Fruit fly (Drosophila melanogaster): ENCODE results near the gene tna.

dm6 chr3L:10829160-10829559, 6.2 kb upstream of the tna start:
- TF ChIP-seq dmrt93B (GFP tag; optimal IDR thresholded peaks at IDR 0.05) (no peak), h (GFP tag; optimal IDR thresholded peaks at IDR 0.05) (no peak), CG32264 (GFP tag; optimal IDR thresholded peaks at IDR 0.05) (no peak), brk (GFP tag; optimal IDR thresholded peaks at IDR 0.05) (no peak), pan (optimal IDR thresholded peaks at IDR 0.05) (no peak), foxo (GFP tag; optimal IDR thresholded peaks at IDR 0.05) (no peak), sv (GFP tag; optimal IDR thresholded peaks at IDR 0.05) (no peak), fru (GFP tag; optimal IDR thresholded peaks at IDR 0.05) (no peak), N (GFP tag; optimal IDR thresholded peaks at IDR 0.05) (no peak), Hr83 (GFP tag; optimal IDR thresholded peaks at IDR 0.05; ENCODE audit: poor library complexity, severe bottlenecking) (no peak), tai (GFP tag; optimal IDR thresholded peaks at IDR 0.05) (no peak), dsf (GFP tag; optimal IDR thresholded peaks at IDR 0.05; ENCODE audit: borderline replicate concordance) (no peak), Hnf4 (GFP tag; optimal IDR thresholded peaks at IDR 0.05) (no peak), lola (GFP tag; optimal IDR thresholded peaks at IDR 0.05) (no peak)
